Fruit fly (Drosophila melanogaster) whole organism, wandering third instar larva: ENCODE measurements around the gene CG15358.

Experiments used
- CG32264 ChIP-seq: fragments of 200-800 bp; sonication (Bioruptor generic); optimal IDR thresholded peaks from 2 replicates; lab custom pipeline; 2016; ENCODE audit warnings: missing biosample characterization, missing genetic modification characterization
- CG9705 ChIP-seq: fragments of 200-800 bp; sonication (Bioruptor generic); optimal IDR thresholded peaks from 2 replicates; lab custom pipeline; 2018; ENCODE audit warnings: missing biosample characterization, mild to moderate bottlenecking, missing genetic modification characterization
- CrebA ChIP-seq: fragments of 200-800 bp; sonication (Bioruptor generic); optimal IDR thresholded peaks from 2 replicates; lab custom pipeline; 2016; ENCODE audit warnings: missing biosample characterization, mild to moderate bottlenecking, missing genetic modification characterization, borderline replicate concordance
- Dfd ChIP-seq: fragments of >200 bp; optimal IDR thresholded peaks from 2 replicates; lab custom pipeline; 2017; ENCODE audit warnings: missing biosample characterization, missing genetic modification characterization
- Dif ChIP-seq: fragments of 200-275, 200-300 bp; sonication (Bioruptor generic); optimal IDR thresholded peaks from 2 replicates; lab custom pipeline; 2018; ENCODE audit warnings: missing biosample characterization, missing genetic modification characterization; ENCODE audit not compliant: partially characterized antibody
- GATAd ChIP-seq: sonication (Bioruptor generic); optimal IDR thresholded peaks from 2 replicates; lab custom pipeline; 2016; ENCODE audit warnings: missing biosample characterization, missing genetic modification characterization
- HLH106 ChIP-seq: fragments of 200-800 bp; optimal IDR thresholded peaks from 3 replicates; lab custom pipeline; 2019; ENCODE audit warnings: missing biosample characterization, mild to moderate bottlenecking, missing genetic modification characterization, moderate library complexity
- Hnf4 ChIP-seq: fragments of 200-800 bp; sonication (Bioruptor generic); optimal IDR thresholded peaks from 2 replicates; lab custom pipeline; 2016; ENCODE audit warnings: missing biosample characterization, mild to moderate bottlenecking, missing genetic modification characterization
- Hr78 ChIP-seq: fragments of >200 bp; optimal IDR thresholded peaks from 2 replicates; lab custom pipeline; 2017; ENCODE audit warnings: missing biosample characterization, missing genetic modification characterization
- Hr83 ChIP-seq: fragments of 200-300 bp; sonication (Bioruptor generic); optimal IDR thresholded peaks from 2 replicates; lab custom pipeline; 2016; ENCODE audit warnings: missing biosample characterization, mild to moderate bottlenecking, missing genetic modification characterization, moderate library complexity; ENCODE audit not compliant: poor library complexity, severe bottlenecking
- Jra ChIP-seq: sonication (Bioruptor generic); optimal IDR thresholded peaks from 2 replicates; lab custom pipeline; 2016; ENCODE audit warnings: missing biosample characterization, missing genetic modification characterization
- Mio ChIP-seq: sonication (Bioruptor generic); optimal IDR thresholded peaks from 2 replicates; lab custom pipeline; 2016; ENCODE audit warnings: missing biosample characterization, missing genetic modification characterization
- Myc ChIP-seq: fragments of >200 bp; optimal IDR thresholded peaks from 2 replicates; lab custom pipeline; 2017
- N ChIP-seq: fragments of >200 bp; optimal IDR thresholded peaks from 2 replicates; lab custom pipeline; 2018; ENCODE audit warnings: missing biosample characterization, missing external identifiers, missing genetic modification characterization
- OdsH ChIP-seq: fragments of 200-800 bp; sonication (Bioruptor generic); optimal IDR thresholded peaks from 2 replicates; lab custom pipeline; 2016; ENCODE audit warnings: missing biosample characterization, mild to moderate bottlenecking, missing genetic modification characterization
- Rel ChIP-seq, 2 experiments: fragments of 200-800 bp; sonication (Bioruptor generic) in 1 of 2; optimal IDR thresholded peaks; 2 replicates in 1 of 2; 3 replicates in 1 of 2; lab custom pipeline; 2016 to 2019; ENCODE audit warnings: mild to moderate bottlenecking in 2 of 2, missing biosample characterization in 2 of 2, missing genetic modification characterization in 2 of 2, moderate library complexity in 1 of 2
- Sp1 ChIP-seq: fragments of 200-800 bp; sonication (Bioruptor generic); optimal IDR thresholded peaks from 3 replicates; lab custom pipeline; 2019; ENCODE audit warnings: missing biosample characterization, mild to moderate bottlenecking, missing genetic modification characterization, moderate library complexity
- Vsx2 ChIP-seq: fragments of 200-300, 225-300 bp; sonication (Bioruptor generic); optimal IDR thresholded peaks from 2 replicates; lab custom pipeline; 2018; ENCODE audit warnings: missing biosample characterization, missing genetic modification characterization; ENCODE audit not compliant: partially characterized antibody
- brk ChIP-seq: fragments of 200-800 bp; sonication (Bioruptor generic); optimal IDR thresholded peaks from 2 replicates; lab custom pipeline; 2016; ENCODE audit warnings: missing biosample characterization, mild to moderate bottlenecking, missing genetic modification characterization
- dl ChIP-seq, 2 experiments: fragments of 175-275, 200-275 bp in 1 of 2; fragments of 200-275 bp in 1 of 2; sonication (Bioruptor generic); optimal IDR thresholded peaks; lab custom pipeline; 2018; ENCODE audit warnings: mild to moderate bottlenecking in 2 of 2, missing biosample characterization in 2 of 2, missing genetic modification characterization in 2 of 2, moderate library complexity in 2 of 2; ENCODE audit not compliant: partially characterized antibody in 2 of 2, insufficient read depth in 1 of 2
- dmrt93B ChIP-seq: fragments of 200-800 bp; sonication (Bioruptor generic); optimal IDR thresholded peaks from 2 replicates; lab custom pipeline; 2018; ENCODE audit warnings: missing biosample characterization, mild to moderate bottlenecking, missing genetic modification characterization
- dsf ChIP-seq: sonication (Bioruptor generic); optimal IDR thresholded peaks from 2 replicates; lab custom pipeline; 2016; ENCODE audit warnings: missing biosample characterization, missing genetic modification characterization, borderline replicate concordance
- ey ChIP-seq: fragments of 200-800 bp; sonication (Bioruptor generic); optimal IDR thresholded peaks from 2 replicates; lab custom pipeline; 2016; ENCODE audit warnings: missing biosample characterization, missing genetic modification characterization
- foxo ChIP-seq, 2 experiments: fragments of 200-800 bp; sonication (Bioruptor generic); optimal IDR thresholded peaks; 2 replicates in 1 of 2; 3 replicates in 1 of 2; lab custom pipeline; 2016 to 2017; ENCODE audit warnings: missing biosample characterization in 2 of 2, missing genetic modification characterization in 2 of 2
- fru ChIP-seq: fragments of 200-800 bp; sonication (Bioruptor generic); optimal IDR thresholded peaks from 3 replicates; lab custom pipeline; 2016; ENCODE audit warnings: missing biosample characterization, mild to moderate bottlenecking, missing genetic modification characterization
- h ChIP-seq: fragments of 200-800 bp; sonication (Bioruptor generic); optimal IDR thresholded peaks from 3 replicates; lab custom pipeline; 2016; ENCODE audit warnings: missing biosample characterization, mild to moderate bottlenecking, missing genetic modification characterization
- jim ChIP-seq: fragments of 175-275, 200-325 bp; sonication (Bioruptor generic); optimal IDR thresholded peaks from 2 replicates; lab custom pipeline; 2016; ENCODE audit warnings: missing biosample characterization, mild to moderate bottlenecking, missing genetic modification characterization
- lola ChIP-seq: fragments of >200 bp; optimal IDR thresholded peaks from 2 replicates; lab custom pipeline; 2017; ENCODE audit warnings: missing biosample characterization, missing genetic modification characterization
- pan ChIP-seq: fragments of >200 bp; optimal IDR thresholded peaks from 2 replicates; lab custom pipeline; 2017
- psq ChIP-seq: fragments of 200-800 bp; sonication (Bioruptor generic); optimal IDR thresholded peaks from 3 replicates; lab custom pipeline; 2017; ENCODE audit warnings: missing biosample characterization, mild to moderate bottlenecking, missing genetic modification characterization, moderate library complexity
- rgr ChIP-seq: fragments of 200-800 bp; sonication (Bioruptor generic); optimal IDR thresholded peaks from 3 replicates; lab custom pipeline; 2016; ENCODE audit warnings: missing biosample characterization, mild to moderate bottlenecking, missing genetic modification characterization
- sage ChIP-seq: fragments of 200-800 bp; sonication (Bioruptor generic); optimal IDR thresholded peaks from 2 replicates; lab custom pipeline; 2016; ENCODE audit warnings: missing biosample characterization, mild to moderate bottlenecking, missing genetic modification characterization
- usp ChIP-seq: fragments of >200 bp; optimal IDR thresholded peaks from 2 replicates; lab custom pipeline; 2017; ENCODE audit warnings: missing biosample characterization, missing genetic modification characterization
- woc ChIP-seq: sonication (Bioruptor generic); optimal IDR thresholded peaks from 2 replicates; lab custom pipeline; 2016; ENCODE audit warnings: missing biosample characterization, mild to moderate bottlenecking, missing genetic modification characterization

The CG15358 gene

dm6 chr2L:1911316-1911873 lies 28.4 kb upstream of the CG15358 start (continued):
- TF ChIP-seq lola (no peak), rgr (peak; percentile 56), jim (no peak), brk (GFP tag; lab: Kevin White, UChicago) (peak; percentile 68), GATAd (no peak), Sp1 (GFP tag; lab: Kevin White, UChicago) (peak; percentile 14)

DNA sequence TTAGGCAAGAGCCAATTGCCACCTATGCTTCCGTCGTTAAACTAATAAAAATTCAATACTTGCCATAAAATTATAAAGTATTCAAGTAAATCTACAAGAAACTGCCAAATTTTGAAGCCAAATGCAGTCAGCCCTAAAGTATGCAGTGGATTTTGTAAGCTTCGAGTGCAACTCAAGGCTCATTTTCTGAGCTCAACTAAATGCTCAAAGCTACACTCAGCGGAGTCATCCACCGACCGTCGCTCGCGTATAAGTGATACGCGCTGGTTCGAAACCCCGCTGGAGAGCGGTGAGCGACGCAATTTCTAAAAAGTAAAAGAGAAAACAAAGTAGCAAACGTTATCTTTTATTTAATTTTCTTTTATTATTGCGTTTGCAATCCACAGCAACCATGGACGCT lies 26.7 kb upstream of the CG15358 start:
- TF ChIP-seq CrebA = peak; percentile 31
- TF ChIP-seq Hnf4 (GFP tag; lab: Kevin White, UChicago) = no peak
- TF ChIP-seq Myc (lab: Kevin White, UChicago) = peak; percentile 12
- TF ChIP-seq Hr78 (GFP tag; lab: Kevin White, UChicago) = no peak
- TF ChIP-seq, all 38 proteins: peak for 2

DNA sequence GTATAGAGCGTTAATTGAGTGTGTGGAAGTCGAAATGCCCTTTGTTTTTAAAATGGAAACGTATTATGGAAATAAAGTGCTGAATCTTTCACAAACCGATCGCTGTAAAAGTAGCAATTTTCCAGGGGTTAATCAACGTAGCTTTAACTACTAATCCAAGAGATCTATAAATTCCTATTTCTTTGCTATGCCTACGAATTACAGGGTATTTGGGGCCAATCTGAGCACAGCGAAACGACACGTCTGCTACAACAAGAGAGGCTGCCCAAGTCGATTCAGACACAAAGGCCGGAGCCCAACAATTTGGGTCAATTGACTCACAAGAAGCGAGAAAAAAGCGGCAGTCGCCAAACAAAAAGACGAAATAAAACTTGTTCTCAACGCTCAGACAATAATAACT lies 24.1 kb upstream of the CG15358 start:
- TF ChIP-seq Myc (lab: Kevin White, UChicago) = no peak
- no peak for TF ChIP-seq sage
- TF ChIP-seq HLH106 (tag; lab: Kevin White, UChicago) = peak; percentile 0
- no peak for TF ChIP-seq Hr78 (GFP tag; lab: Kevin White, UChicago)
- no peak for TF ChIP-seq CG9705
- TF ChIP-seq psq (GFP tag; lab: Kevin White, UChicago) = no peak
- TF ChIP-seq fru (GFP tag; lab: Kevin White, UChicago) = no peak
- no peak for TF ChIP-seq rgr
- TF ChIP-seq dmrt93B (GFP tag; lab: Kevin White, UChicago) = no peak
- TF ChIP-seq woc = peak; percentile 28
- TF ChIP-seq CrebA = no peak
- no peak for TF ChIP-seq Hr83
- peak in 1 of 2 experiments; percentile 12 for TF ChIP-seq foxo (GFP tag; optimal IDR thresholded peaks at IDR 0.05; lab: Kevin White, UChicago)
- no peak for TF ChIP-seq pan (lab: Kevin White, UChicago)
- no peak for TF ChIP-seq Mio (GFP tag; lab: Kevin White, UChicago)
- no peak for TF ChIP-seq dsf
- TF ChIP-seq N (GFP tag; lab: Kevin White, UChicago) = no peak
- TF ChIP-seq Sp1 (GFP tag; lab: Kevin White, UChicago) = no peak
- TF ChIP-seq lola = no peak
- TF ChIP-seq usp (GFP tag; lab: Kevin White, UChicago) = no peak
- TF ChIP-seq Dfd (GFP tag; lab: Kevin White, UChicago) = no peak
- TF ChIP-seq ey = no peak

DNA sequence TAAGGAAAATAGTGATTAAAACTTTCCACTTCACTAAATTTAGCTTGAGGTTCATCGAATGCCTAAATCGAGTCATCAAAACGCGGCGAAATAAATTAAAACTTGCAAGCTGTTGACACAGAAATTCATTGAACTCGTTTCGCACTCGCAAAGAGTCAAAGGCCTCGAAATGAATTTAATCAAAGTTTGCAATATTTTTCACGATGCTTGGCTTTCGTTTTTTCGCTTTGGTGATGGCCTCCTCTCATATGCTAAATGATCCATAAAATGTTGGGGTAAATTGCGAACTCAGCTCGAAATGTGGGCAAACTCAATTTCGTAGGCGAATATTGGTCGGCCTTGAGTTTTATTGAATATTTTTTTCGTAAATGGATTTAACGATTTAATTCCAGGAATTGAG lies 23.3 kb upstream of the CG15358 start:
- TF ChIP-seq foxo (GFP tag; optimal IDR thresholded peaks at IDR 0.05; lab: Kevin White, UChicago) (no peak), HLH106 (tag; lab: Kevin White, UChicago) (no peak), dsf (no peak), N (GFP tag; lab: Kevin White, UChicago) (no peak), CG32264 (GFP tag; lab: Kevin White, UChicago) (no peak), CG9705 (no peak), OdsH (GFP tag; lab: Kevin White, UChicago) (no peak), Myc (lab: Kevin White, UChicago) (no peak), psq (GFP tag; lab: Kevin White, UChicago) (no peak), ey (no peak), Vsx2 (GFP tag; lab: Kevin White, UChicago) (no peak), jim (no peak), Dif (no peak), woc (no peak), Jra (no peak), h (GFP tag; lab: Kevin White, UChicago) (no peak), dl (GFP tag; optimal IDR thresholded peaks at IDR 0.05; lab: Kevin White, UChicago; ENCODE audit: insufficient read depth in 1 of 2, partially characterized antibody in 2 of 2) (no peak), lola (no peak), GATAd (no peak)

- TF ChIP-seq Rel (GFP tag; optimal IDR thresholded peaks at IDR 0.05; lab: Kevin White, UChicago) = no peak
- peak; percentile 41 for TF ChIP-seq Rel (tag; optimal IDR thresholded peaks at IDR 0.05; lab: Kevin White, UChicago)
- TF ChIP-seq dsf = no peak
Observed at dm6 chr2L:1902904-1903303, 19.9 kb upstream of the CG15358 start.
